Fruit fly (Drosophila melanogaster) whole organism, embryonic: ENCODE results near the gene Ptp36E.

Experiments
- Asciz ChIP-seq: fragments of 200-800 bp; sonication (Bioruptor generic); optimal IDR thresholded peaks from 2 replicates; lab custom pipeline; 2017; ENCODE audit warnings: missing biosample characterization, mild to moderate bottlenecking, missing genetic modification characterization, missing genetic modification reagents
- Atf6 ChIP-seq: fragments of 200-800 bp; sonication (Bioruptor generic); IDR thresholded peaks from 2 replicates; pipeline ENCODE4 v1.3.6; 2022; ENCODE audit warnings: missing biosample characterization, missing genetic modification characterization
- Bdp1 ChIP-seq: fragments of 200-800 bp; sonication (Bioruptor generic); optimal IDR thresholded peaks from 3 replicates; lab custom pipeline; 2016; ENCODE audit warnings: missing biosample characterization, missing genetic modification characterization
- CG10366 ChIP-seq: fragments of 200-800 bp; sonication (Bioruptor generic); IDR thresholded peaks from 2 replicates; pipeline ENCODE4 v1.3.6; 2022; ENCODE audit warnings: missing biosample characterization, missing genetic modification characterization
- CG11093 ChIP-seq: fragments of 200-800 bp; sonication (Bioruptor generic); IDR thresholded peaks from 3 replicates; pipeline ENCODE4 v1.3.6; 2022; ENCODE audit warnings: missing biosample characterization, missing genetic modification characterization
- CG11456 ChIP-seq: fragments of 200-800 bp; sonication (Bioruptor generic); IDR thresholded peaks from 3 replicates; pipeline ENCODE4 v1.3.6; 2022; ENCODE audit warnings: missing biosample characterization, missing genetic modification characterization
- CG12071 ChIP-seq: fragments of 200-800 bp; sonication (Bioruptor generic); optimal IDR thresholded peaks from 3 replicates; lab custom pipeline; 2018; ENCODE audit warnings: missing biosample characterization, mild to moderate bottlenecking, missing genetic modification characterization
- CG12104 ChIP-seq: fragments of 200-800 bp; sonication (Bioruptor generic); optimal IDR thresholded peaks from 3 replicates; lab custom pipeline; 2016; ENCODE audit warnings: missing biosample characterization, missing genetic modification characterization
- CG12391 ChIP-seq: fragments of 200-800 bp; sonication (Bioruptor generic); optimal IDR thresholded peaks from 3 replicates; lab custom pipeline; 2018; ENCODE audit warnings: missing biosample characterization, mild to moderate bottlenecking, missing genetic modification characterization, moderate library complexity
- CG14710 ChIP-seq: fragments of 200-800 bp; sonication (Bioruptor generic); optimal IDR thresholded peaks from 3 replicates; lab custom pipeline; 2019; ENCODE audit warnings: missing biosample characterization, mild to moderate bottlenecking, missing genetic modification characterization, moderate library complexity
- CG14965 ChIP-seq: fragments of 200-800 bp; sonication (Bioruptor generic); optimal IDR thresholded peaks from 2 replicates; lab custom pipeline; 2016; ENCODE audit warnings: missing biosample characterization, missing genetic modification characterization, borderline replicate concordance
- CG15514 ChIP-seq: fragments of 200-800 bp; sonication (Bioruptor generic); optimal IDR thresholded peaks from 3 replicates; lab custom pipeline; 2017; ENCODE audit warnings: missing biosample characterization, missing genetic modification characterization, mild to moderate bottlenecking, moderate library complexity, missing genetic modification reagents
- CG18599 ChIP-seq: fragments of 200-800 bp; sonication (Bioruptor generic); optimal IDR thresholded peaks from 3 replicates; lab custom pipeline; 2017; ENCODE audit warnings: missing biosample characterization, missing genetic modification characterization, mild to moderate bottlenecking, moderate library complexity, missing genetic modification reagents
- CG18619 ChIP-seq: fragments of 200-800 bp; sonication (Bioruptor generic); optimal IDR thresholded peaks from 3 replicates; lab custom pipeline; 2017; ENCODE audit warnings: missing biosample characterization, mild to moderate bottlenecking, missing genetic modification characterization
- CG2889 ChIP-seq: fragments of 200-800 bp; sonication (Bioruptor generic); IDR thresholded peaks from 3 replicates; pipeline ENCODE4 v1.3.6; 2022; ENCODE audit warnings: missing biosample characterization, missing genetic modification characterization
- CG30020 ChIP-seq: fragments of 200-800 bp; optimal IDR thresholded peaks from 2 replicates; lab custom pipeline; 2019; ENCODE audit warnings: missing biosample characterization, mild to moderate bottlenecking, missing genetic modification characterization, moderate library complexity
- CG3065 ChIP-seq: fragments of 200-800 bp; sonication (Bioruptor generic); optimal IDR thresholded peaks from 2 replicates; lab custom pipeline; 2016; ENCODE audit warnings: missing biosample characterization, missing genetic modification characterization
- CG31224 ChIP-seq: fragments of 200-800 bp; sonication (Bioruptor generic); IDR thresholded peaks from 2 replicates; pipeline ENCODE4 v1.3.6; 2022; ENCODE audit warnings: missing biosample characterization, missing genetic modification characterization
- CG3407 ChIP-seq: fragments of 200-800 bp; sonication (Bioruptor generic); optimal IDR thresholded peaks from 2 replicates; lab custom pipeline; 2018; ENCODE audit warnings: missing biosample characterization, mild to moderate bottlenecking, missing genetic modification characterization
- CG8924 ChIP-seq: fragments of 200-800 bp; optimal IDR thresholded peaks from 3 replicates; lab custom pipeline; 2019; ENCODE audit warnings: missing biosample characterization, mild to moderate bottlenecking, missing genetic modification characterization, moderate library complexity
- Fer2 ChIP-seq: fragments of 200-800 bp; sonication (Bioruptor generic); optimal IDR thresholded peaks from 2 replicates; lab custom pipeline; 2018; ENCODE audit warnings: missing biosample characterization, mild to moderate bottlenecking, missing genetic modification characterization, moderate library complexity
- HmgZ ChIP-seq: fragments of 200-800 bp; sonication (Bioruptor generic); optimal IDR thresholded peaks from 2 replicates; lab custom pipeline; 2018; ENCODE audit warnings: missing biosample characterization, mild to moderate bottlenecking, missing genetic modification characterization
- Hmr ChIP-seq: fragments of 200-800 bp; sonication (Bioruptor generic); optimal IDR thresholded peaks from 3 replicates; lab custom pipeline; 2017; ENCODE audit warnings: mild to moderate bottlenecking, missing biosample characterization, missing genetic modification reagents, missing genetic modification characterization
- Jarid2 ChIP-seq: fragments of 200-800 bp; sonication (Bioruptor generic); optimal IDR thresholded peaks from 3 replicates; lab custom pipeline; 2017; ENCODE audit warnings: mild to moderate bottlenecking, missing biosample characterization, missing genetic modification reagents, missing genetic modification characterization
- Nf-YA ChIP-seq: fragments of 200-800 bp; sonication (Bioruptor generic); IDR thresholded peaks from 2 replicates; pipeline ENCODE4 v1.3.6; 2022; ENCODE audit warnings: missing biosample characterization, missing genetic modification characterization
- Pdp1 ChIP-seq, 2 experiments: fragments of 200-800 bp; sonication (Bioruptor generic); optimal IDR thresholded peaks; 3 replicates each; lab custom pipeline; 2016; ENCODE audit warnings: missing biosample characterization in 2 of 2, missing genetic modification characterization in 2 of 2, mild to moderate bottlenecking in 1 of 2, moderate library complexity in 1 of 2
- Stat92E ChIP-seq, 3 experiments: fragments of >200 bp in 2 of 3; fragments of 200-800 bp in 1 of 3; sonication (Bioruptor generic) in 1 of 3; optimal IDR thresholded peaks; 2 replicates each; lab custom pipeline; 2017 to 2019; ENCODE audit warnings: missing biosample characterization in 3 of 3, missing genetic modification characterization in 3 of 3, mild to moderate bottlenecking in 1 of 3, moderate library complexity in 1 of 3
- ap ChIP-seq: fragments of 200-800 bp; sonication (Bioruptor generic); IDR thresholded peaks from 2 replicates; pipeline ENCODE4 v1.3.6; 2022; ENCODE audit warnings: missing biosample characterization, missing genetic modification characterization
- dm ChIP-seq: fragments of 200-800 bp; sonication (Bioruptor generic); optimal IDR thresholded peaks from 3 replicates; lab custom pipeline; 2016; ENCODE audit warnings: missing biosample characterization, missing genetic modification characterization
- fd3F ChIP-seq: fragments of 200-800 bp; sonication (Bioruptor generic); optimal IDR thresholded peaks from 2 replicates; lab custom pipeline; 2018; ENCODE audit warnings: missing biosample characterization, mild to moderate bottlenecking, missing genetic modification characterization, moderate library complexity
- fd96Cb ChIP-seq: fragments of 200-800 bp; sonication (Bioruptor generic); optimal IDR thresholded peaks from 2 replicates; lab custom pipeline; 2018; ENCODE audit warnings: missing biosample characterization, mild to moderate bottlenecking, missing genetic modification characterization, moderate library complexity
- gce ChIP-seq: fragments of 200-800 bp; sonication (Bioruptor generic); IDR thresholded peaks from 3 replicates; pipeline ENCODE4 v1.3.6; 2022; ENCODE audit warnings: missing biosample characterization, missing genetic modification characterization
- gcm2 ChIP-seq: fragments of 200-800 bp; sonication (Bioruptor generic); optimal IDR thresholded peaks from 2 replicates; lab custom pipeline; 2016; ENCODE audit warnings: missing biosample characterization, missing genetic modification characterization
- inv ChIP-seq: fragments of 200-800 bp; sonication (Bioruptor generic); IDR thresholded peaks from 2 replicates; pipeline ENCODE4 v1.3.6; 2022; ENCODE audit warnings: missing biosample characterization, missing genetic modification characterization; ENCODE audit not compliant: partially characterized antibody
- lilli ChIP-seq: fragments of 200-800 bp; sonication (Bioruptor generic); optimal IDR thresholded peaks from 3 replicates; lab custom pipeline; 2016; ENCODE audit warnings: missing biosample characterization, missing genetic modification characterization
- lov ChIP-seq, 2 experiments: fragments of 200-800 bp in 1 of 2; fragments of >200 bp in 1 of 2; sonication (Bioruptor generic) in 1 of 2; IDR thresholded peaks in 1 of 2; optimal IDR thresholded peaks in 1 of 2; 2 replicates in 1 of 2; 3 replicates in 1 of 2; pipeline versions ENCODE4 v1.3.6 to Lab custom; 2017 to 2022; ENCODE audit warnings: missing biosample characterization in 1 of 2, missing genetic modification characterization in 1 of 2
- nau ChIP-seq: fragments of 200-800 bp; sonication (Bioruptor generic); optimal IDR thresholded peaks from 3 replicates; lab custom pipeline; 2017; ENCODE audit warnings: missing biosample characterization, mild to moderate bottlenecking, missing genetic modification characterization, missing genetic modification reagents
- sna ChIP-seq: fragments of 200-800 bp; sonication (Bioruptor generic); IDR thresholded peaks from 2 replicates; pipeline ENCODE4 v1.3.6; 2022; ENCODE audit warnings: missing biosample characterization, missing genetic modification characterization; ENCODE audit not compliant: partially characterized antibody
- ssp ChIP-seq: fragments of 200-800 bp; sonication (Bioruptor generic); IDR thresholded peaks from 2 replicates; pipeline ENCODE4 v1.3.6; 2022; ENCODE audit warnings: missing biosample characterization, missing genetic modification characterization
- tio ChIP-seq: fragments of 200-800 bp; sonication (Bioruptor generic); optimal IDR thresholded peaks from 2 replicates; lab custom pipeline; 2017; ENCODE audit warnings: missing biosample characterization, missing genetic modification characterization, inconsistent platforms
- trh ChIP-seq: fragments of 200-800 bp; sonication (Bioruptor generic); optimal IDR thresholded peaks from 2 replicates; lab custom pipeline; 2016; ENCODE audit warnings: missing biosample characterization, missing genetic modification characterization
- vvl ChIP-seq: fragments of 200-800 bp; sonication (Bioruptor generic); IDR thresholded peaks from 2 replicates; pipeline ENCODE4 v1.3.6; 2022; ENCODE audit warnings: missing biosample characterization, missing genetic modification characterization
- yki ChIP-seq: fragments of >200 bp; optimal IDR thresholded peaks from 3 replicates; lab custom pipeline; 2018

The Ptp36E gene

dm6 chr2L:18148552-18149219 lies 36.1 kb downstream of the Ptp36E start (continued):
- TF ChIP-seq CG8924 (tag; lab: Kevin White, UChicago) (peak; percentile 11), Asciz (GFP tag; lab: Kevin White, UChicago) (peak; percentile 90), Atf6 (GFP tag; lab: Robert Waterston, UW) (peak; percentile 79), CG10366 (GFP tag; lab: Robert Waterston, UW) (no peak; the same call in 1 of the 2 replicates), gce (GFP tag; lab: Robert Waterston, UW) (peak; percentile 82), Stat92E (GFP tag; optimal IDR thresholded peaks at IDR 0.05; lab: Kevin White, UChicago) (peak in 1 of 3 experiments; percentile 88), Hmr (peak; percentile 85), CG2889 (GFP tag; lab: Robert Waterston, UW) (no peak), HmgZ (tag; lab: Kevin White, UChicago) (peak; percentile 77), CG14965 (GFP tag; lab: Kevin White, UChicago) (no peak), CG14710 (tag; lab: Kevin White, UChicago) (peak; percentile 47), trh (GFP tag; lab: Kevin White, UChicago) (peak; percentile 1), lilli (peak; percentile 12), tio (GFP tag; lab: Kevin White, UChicago) (peak; percentile 47), Nf-YA (GFP tag; lab: Robert Waterston, UW) (0 out of 2 replicates have a peak, but pooled peaks have one; percentile 28), CG30020 (tag; lab: Kevin White, UChicago) (no peak), vvl (GFP tag; lab: Robert Waterston, UW) (peak; percentile 73), CG12071 (GFP tag; lab: Kevin White, UChicago) (peak; percentile 86), Bdp1 (GFP tag; lab: Kevin White, UChicago) (peak; percentile 43), dm (GFP tag; lab: Kevin White, UChicago) (peak; percentile 28), CG18599 (peak; percentile 87), CG18619 (GFP tag; lab: Kevin White, UChicago) (peak; percentile 56), CG11093 (GFP tag; lab: Robert Waterston, UW) (no peak), CG3065 (peak; percentile 14), Fer2 (tag; lab: Kevin White, UChicago) (peak; percentile 20), fd96Cb (tag; lab: Kevin White, UChicago) (peak; percentile 40), lov (optimal IDR thresholded peaks at IDR 0.05; lab: Kevin White, UChicago) (no peak), lov (GFP tag; IDR thresholded peaks at IDR 0.05; lab: Robert Waterston, UW) (no peak), Pdp1 (GFP tag; optimal IDR thresholded peaks at IDR 0.05; lab: Kevin White, UChicago) (peak; percentile 3 to 48), CG3407 (GFP tag; lab: Kevin White, UChicago) (peak; percentile 84), inv (no peak), sna (GFP tag; lab: Robert Waterston, UW) (no peak), CG12104 (GFP tag; lab: Kevin White, UChicago) (peak; percentile 65), CG12391 (tag; lab: Kevin White, UChicago) (no peak), ssp (no peak), nau (GFP tag; lab: Kevin White, UChicago) (peak; percentile 76), CG31224 (0 out of 2 replicates have a peak, but pooled peaks have one; percentile 7), Jarid2 (peak; percentile 47), CG11456 (peak; percentile 62; the same call in 2 of the 3 replicates), CG15514 (peak; percentile 73), fd3F (GFP tag; lab: Kevin White, UChicago) (peak; percentile 22), yki (lab: Kevin White, UChicago) (no peak), gcm2 (GFP tag; lab: Kevin White, UChicago) (peak; percentile 55), ap (GFP tag; lab: Robert Waterston, UW) (no peak)
